Fruit fly (Drosophila melanogaster): Measurements from ENCODE around the gene CG12219.

CG12219 gene

DNA sequence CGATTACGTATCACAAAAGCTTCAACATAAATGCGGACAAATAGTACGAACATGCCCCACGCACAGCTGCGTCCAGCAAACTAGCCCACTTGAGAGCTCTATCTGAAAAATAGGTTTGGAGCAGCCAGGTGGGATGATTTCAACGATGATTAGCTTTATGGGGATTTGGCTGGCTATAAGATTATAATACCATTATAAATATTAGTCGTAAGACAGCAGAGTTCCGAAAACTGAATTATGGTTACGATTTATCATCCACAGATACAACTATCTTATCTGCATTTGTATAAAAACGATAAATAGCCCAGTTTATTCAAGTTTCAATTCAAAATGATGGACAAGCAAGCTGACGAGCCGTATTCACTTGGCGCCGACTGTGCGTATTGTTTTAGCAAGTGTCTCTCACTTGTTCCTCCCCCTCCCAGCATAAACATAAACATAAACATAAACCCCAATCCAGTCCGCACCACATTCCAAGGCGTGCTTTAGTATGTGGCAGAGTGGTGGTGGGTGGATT lies 37.4 kb downstream of the CG12219 start (continued):
- TF ChIP-seq Aef1 (GFP tag; IDR thresholded peaks at IDR 0.05) (peak; percentile 50; the same call in 2 of the 3 replicates), ind (GFP tag; optimal IDR thresholded peaks at IDR 0.05) (peak; percentile 73), CG9215 (GFP tag; IDR thresholded peaks at IDR 0.05) (peak; percentile 68), Atf-2 (GFP tag; optimal IDR thresholded peaks at IDR 0.05) (peak; percentile 24), esg (GFP tag; conservative IDR thresholded peaks at IDR 0.05) (peak; percentile 71), MBD-R2 (GFP tag; IDR thresholded peaks at IDR 0.05) (peak; percentile 27; the same call in 1 of the 2 replicates), gt (GFP tag; IDR thresholded peaks at IDR 0.05) (no peak), crp (GFP tag; optimal IDR thresholded peaks at IDR 0.05) (no peak), NC2β (GFP tag; optimal IDR thresholded peaks at IDR 0.05) (no peak), CG8944 (GFP tag; optimal IDR thresholded peaks at IDR 0.05) (no peak), org-1 (GFP tag; optimal IDR thresholded peaks at IDR 0.05) (peak; percentile 79), CG17802 (tag; optimal IDR thresholded peaks at IDR 0.05) (no peak), usp (GFP tag; optimal IDR thresholded peaks at IDR 0.05) (no peak), CG14965 (GFP tag; optimal IDR thresholded peaks at IDR 0.05; ENCODE audit: borderline replicate concordance) (no peak), CG12104 (GFP tag; optimal IDR thresholded peaks at IDR 0.05) (peak; percentile 52), CG17328 (GFP tag; IDR thresholded peaks at IDR 0.05) (no peak), CG3995 (GFP tag; optimal IDR thresholded peaks at IDR 0.05) (no peak), CG4328 (GFP tag; optimal IDR thresholded peaks at IDR 0.05) (peak; percentile 58), CG8924 (tag; optimal IDR thresholded peaks at IDR 0.05) (peak; percentile 79), Ssrp (tag; optimal IDR thresholded peaks at IDR 0.05) (peak; percentile 60), zfh1 (GFP tag; IDR thresholded peaks at IDR 0.05) (0 out of 3 replicates have a peak, but pooled peaks have one; percentile 37), Mrtf (GFP tag; IDR thresholded peaks at IDR 0.05) (peak; percentile 46; the same call in 1 of the 3 replicates), Xbp1 (GFP tag; optimal IDR thresholded peaks at IDR 0.05) (peak; percentile 60), CG2678 (tag; optimal IDR thresholded peaks at IDR 0.05) (peak; percentile 91), Bteb2 (GFP tag; optimal IDR thresholded peaks at IDR 0.05) (peak; percentile 43), Max (GFP tag; optimal IDR thresholded peaks at IDR 0.05) (peak; percentile 55), nerfin-1 (tag; optimal IDR thresholded peaks at IDR 0.05) (peak; percentile 72), CG13287 (GFP tag; IDR thresholded peaks at IDR 0.05; ENCODE audit: partially characterized antibody) (no peak), CG13624 (GFP tag; optimal IDR thresholded peaks at IDR 0.05) (peak; percentile 49), sisA (GFP tag; IDR thresholded peaks at IDR 0.05) (peak; percentile 61), CG7987 (GFP tag; optimal IDR thresholded peaks at IDR 0.05) (peak; percentile 44), dpn (GFP tag; optimal IDR thresholded peaks at IDR 0.05) (peak; percentile 42 to 63), sqz (GFP tag; optimal IDR thresholded peaks at IDR 0.05) (peak; percentile 57), slbo (GFP tag; IDR thresholded peaks at IDR 0.05) (peak; percentile 77), gsb-n (tag; optimal IDR thresholded peaks at IDR 0.05) (no peak), dm (GFP tag; optimal IDR thresholded peaks at IDR 0.05) (peak; percentile 5), gcm2 (GFP tag; optimal IDR thresholded peaks at IDR 0.05) (peak; percentile 6), tna (GFP tag; IDR thresholded peaks at IDR 0.05; ENCODE audit: partially characterized antibody) (no peak), CG31365 (tag; optimal IDR thresholded peaks at IDR 0.05) (peak; percentile 51), mam (GFP tag; optimal IDR thresholded peaks at IDR 0.05) (peak; percentile 60), CG34224 (GFP tag; IDR thresholded peaks at IDR 0.05; ENCODE audit: partially characterized antibody) (no peak), CG8359 (GFP tag; optimal IDR thresholded peaks at IDR 0.05; ENCODE audit: borderline replicate concordance) (peak; percentile 40), CG18476 (GFP tag; optimal IDR thresholded peaks at IDR 0.05) (peak; percentile 79), CG17568 (GFP tag; optimal IDR thresholded peaks at IDR 0.05) (peak; percentile 62), Hr78 (GFP tag; optimal IDR thresholded peaks at IDR 0.05) (peak in 1 of 2 experiments; percentile 64), Eip74EF (GFP tag; optimal IDR thresholded peaks at IDR 0.05) (peak in 1 of 2 experiments; percentile 82), Mes4 (GFP tag; optimal IDR thresholded peaks at IDR 0.05) (no peak), mld (GFP tag; IDR thresholded peaks at IDR 0.05; ENCODE audit: partially characterized antibody) (no peak), chif (GFP tag; optimal IDR thresholded peaks at IDR 0.05) (peak; percentile 22 to 52)
